Worm (Caenorhabditis elegans) whole organism, L4/young adult: Measurements from ENCODE around the gene M162.7.

Experiments used
- W03F9.2 ChIP-seq: fragments of 150-350 bp; optimal IDR thresholded peaks from 2 replicates; lab custom pipeline; 2014; ENCODE audit warnings: missing biosample characterization, missing genetic modification characterization
- him-1 ChIP-seq: sonication (generic microtip); optimal IDR thresholded peaks from 2 replicates; lab custom pipeline; 2016; ENCODE audit warnings: missing genotype, missing genetic modification reagents, missing genetic modification characterization, missing compliant biosample characterization

- TF ChIP-seq W03F9.2 (tag; lab: Kevin White, UChicago), result no peak
- TF ChIP-seq him-1 (tag; lab: Kevin White, UChicago), result no peak
These were observed 40.5 kb downstream of the M162.7 start for ce11 chrV:19754331-19754730.
